Worm (Caenorhabditis elegans) whole organism, late embryonic: ENCODE results near the gene B0563.6.

Experiments
- nfya-1 ChIP-seq: sonication (generic microtip); optimal IDR thresholded peaks from 2 replicates; lab custom pipeline; 2017; ENCODE audit warnings: missing genetic modification characterization, mild to moderate bottlenecking, missing compliant biosample characterization, antibody characterized with exemption, moderate library complexity
- pha-4 ChIP-seq: fragments of 150-350 bp; optimal IDR thresholded peaks from 2 replicates; lab custom pipeline; 2018; ENCODE audit warnings: missing biosample characterization, missing genetic modification reagents, missing genetic modification characterization
- tbx-2 ChIP-seq: sonication (generic microtip); optimal IDR thresholded peaks from 2 replicates; lab custom pipeline; 2016; ENCODE audit warnings: missing genetic modification characterization, missing compliant biosample characterization

- TF ChIP-seq tbx-2 (tag; lab: Kevin White, UChicago) (no peak), pha-4 (tag; lab: Kevin White, UChicago) (no peak), nfya-1 (no peak)
Observed at ce11 chrX:9174409-9174808, 36.9 kb downstream of the B0563.6 start, which contains the start of gene B0563.8.
